Fruit fly (Drosophila melanogaster): ENCODE data around the gene PGRP-SB1.

Gene PGRP-SB1

DNA sequence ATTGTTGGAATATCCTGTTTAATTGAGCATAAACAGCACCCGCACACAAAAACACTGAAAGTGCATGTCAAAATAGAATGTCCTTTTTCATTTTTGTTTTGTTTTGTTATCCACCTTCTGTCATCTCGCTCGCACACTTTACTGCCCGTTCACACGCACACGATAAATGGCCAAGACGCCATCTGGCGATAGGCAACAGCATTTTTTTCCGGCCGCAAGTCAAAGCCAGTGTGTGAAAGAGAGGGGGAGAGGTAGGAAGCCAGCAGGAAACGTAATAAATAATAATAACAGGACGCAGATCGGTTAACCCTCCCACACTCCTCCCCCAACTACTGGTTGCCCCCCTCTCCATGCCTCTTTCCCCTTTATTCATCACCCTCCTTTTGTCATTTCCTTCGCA lies 42.1 kb upstream of the PGRP-SB1 start (continued):
- TF ChIP-seq repo (GFP tag; optimal IDR thresholded peaks at IDR 0.05) (no peak), CG15514 (GFP tag; optimal IDR thresholded peaks at IDR 0.05) (peak; percentile 12), CG3838 (GFP tag; optimal IDR thresholded peaks at IDR 0.05) (no peak), Hand (GFP tag; optimal IDR thresholded peaks at IDR 0.05) (no peak), CG5953 (GFP tag; IDR thresholded peaks at IDR 0.05) (no peak), twi (tag; optimal IDR thresholded peaks at IDR 0.05) (peak; percentile 63), HmgD (GFP tag; optimal IDR thresholded peaks at IDR 0.05) (no peak), kni (GFP tag; optimal IDR thresholded peaks at IDR 0.05) (peak; percentile 72), sim (GFP tag; IDR thresholded peaks at IDR 0.05) (no peak), sug (tag; optimal IDR thresholded peaks at IDR 0.05) (no peak), CG6791 (GFP tag; IDR thresholded peaks at IDR 0.05; ENCODE audit: partially characterized antibody) (peak; percentile 42; the same call in 1 of the 3 replicates), CG33557 (GFP tag; optimal IDR thresholded peaks at IDR 0.05) (peak; percentile 29), CG1792 (GFP tag; optimal IDR thresholded peaks at IDR 0.05) (no peak), CG8359 (GFP tag; optimal IDR thresholded peaks at IDR 0.05; ENCODE audit: borderline replicate concordance) (peak; percentile 52), gfzf (GFP tag; optimal IDR thresholded peaks at IDR 0.05) (no peak), CG11504 (tag; optimal IDR thresholded peaks at IDR 0.05) (no peak), pho (GFP tag; optimal IDR thresholded peaks at IDR 0.05) (no peak), cg (GFP tag; optimal IDR thresholded peaks at IDR 0.05) (no peak), CG42726 (GFP tag; IDR thresholded peaks at IDR 0.05; ENCODE audit: partially characterized antibody) (no peak), CG5180 (GFP tag; optimal IDR thresholded peaks at IDR 0.05) (peak; percentile 27), CG7963 (GFP tag; IDR thresholded peaks at IDR 0.05; ENCODE audit: partially characterized antibody) (no peak), da (GFP tag; optimal IDR thresholded peaks at IDR 0.05) (peak; percentile 12), CG6272 (GFP tag; IDR thresholded peaks at IDR 0.05) (no peak), onecut (GFP tag; IDR thresholded peaks at IDR 0.05) (peak; percentile 73), MTF-1 (GFP tag; optimal IDR thresholded peaks at IDR 0.05; ENCODE audit: borderline replicate concordance) (peak; percentile 42), Dll (GFP tag; IDR thresholded peaks at IDR 0.05; ENCODE audit: partially characterized antibody) (no peak), E2f1 (GFP tag; IDR thresholded peaks at IDR 0.05) (no peak), CG6254 (GFP tag; optimal IDR thresholded peaks at IDR 0.05) (peak; percentile 66), CG13894 (tag; optimal IDR thresholded peaks at IDR 0.05) (no peak), Scr (GFP tag; IDR thresholded peaks at IDR 0.05; ENCODE audit: partially characterized antibody) (no peak), CG1832 (GFP tag; optimal IDR thresholded peaks at IDR 0.05) (peak; percentile 70), CG10959 (GFP tag; IDR thresholded peaks at IDR 0.05) (0 out of 2 replicates have a peak, but pooled peaks have one; percentile 39), CG10462 (GFP tag; optimal IDR thresholded peaks at IDR 0.05) (peak; percentile 21), gcm (GFP tag; optimal IDR thresholded peaks at IDR 0.05) (peak; percentile 32), crp (GFP tag; optimal IDR thresholded peaks at IDR 0.05) (no peak), CG8478 (optimal IDR thresholded peaks at IDR 0.05) (no peak), Optix (GFP tag; IDR thresholded peaks at IDR 0.05) (0 out of 3 replicates have a peak, but pooled peaks have one; percentile 51), chm (GFP tag; IDR thresholded peaks at IDR 0.05) (peak; percentile 49; the same call in 1 of the 2 replicates), tio (GFP tag; optimal IDR thresholded peaks at IDR 0.05) (no peak), cas (GFP tag; IDR thresholded peaks at IDR 0.05) (no peak), az2 (GFP tag; optimal IDR thresholded peaks at IDR 0.05) (peak; percentile 28), fd3F (GFP tag; optimal IDR thresholded peaks at IDR 0.05) (no peak), dmrt99B (tag; optimal IDR thresholded peaks at IDR 0.05) (no peak), crol (GFP tag; IDR thresholded peaks at IDR 0.05) (peak; percentile 85), CG2129 (GFP tag; IDR thresholded peaks at IDR 0.05; ENCODE audit: partially characterized antibody) (no peak), tna (GFP tag; IDR thresholded peaks at IDR 0.05; ENCODE audit: partially characterized antibody) (no peak), Bteb2 (GFP tag; optimal IDR thresholded peaks at IDR 0.05) (no peak), ttk (GFP tag; IDR thresholded peaks at IDR 0.05) (no peak), Sox102F (GFP tag; optimal IDR thresholded peaks at IDR 0.05) (peak; percentile 2), Sry-β (GFP tag; optimal IDR thresholded peaks at IDR 0.05) (no peak)

Measured in whole organism, embryonic.